Worm (Caenorhabditis elegans): ENCODE results near the gene M163.10.

DNA sequence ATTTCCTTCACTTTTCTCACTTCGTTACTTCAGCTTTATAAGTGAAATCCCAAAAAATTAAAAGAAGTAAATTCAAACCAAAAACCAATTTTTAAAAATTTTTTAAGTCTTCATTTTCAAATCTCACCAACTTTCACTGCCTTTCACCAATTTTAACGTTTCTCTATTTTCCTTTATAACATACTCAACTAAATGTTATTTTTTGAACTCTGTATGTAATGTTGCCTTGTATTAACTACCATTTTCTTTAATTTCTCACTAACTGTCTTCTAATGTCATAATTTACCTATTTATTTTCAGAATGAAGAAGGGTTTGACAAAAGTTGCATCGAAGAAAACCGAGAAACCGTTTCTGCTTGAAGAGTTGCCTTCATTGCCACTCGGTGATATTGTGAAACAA is 26.1 kb upstream of the M163.10 start, which contains the start of gene F23D12.4:
- no peak for TF ChIP-seq sox-4 (tag; optimal IDR thresholded peaks at IDR 0.05)
- no peak for TF ChIP-seq fax-1 (tag; optimal IDR thresholded peaks at IDR 0.05)
- no peak for TF ChIP-seq elt-2 (tag; optimal IDR thresholded peaks at IDR 0.05)
- TF ChIP-seq ama-1 (optimal IDR thresholded peaks at IDR 0.05): no peak
